Worm (Caenorhabditis elegans): ENCODE measurements around the gene R13A1.5.
A peak's percentile ranks its signal among the peaks of the same experiment; 100 is the strongest.

R13A1.5 gene

ce11 chrIV:7188528-7189422 is 2.9 kb downstream of the R13A1.5 start, which contains the start of gene srlf-7:
TSS of gene srlf-7 (plus strand) at chrIV:7189287.
- no peak for TF ChIP-seq Y116A8C.19 (tag; optimal IDR thresholded peaks at IDR 0.05; ENCODE audit: borderline replicate concordance)
- TF ChIP-seq sup-37 (GFP tag; optimal IDR thresholded peaks at IDR 0.05) = no peak
- no peak for TF ChIP-seq egl-27 (tag; optimal IDR thresholded peaks at IDR 0.05)
- TF ChIP-seq snu-23 (GFP tag; optimal IDR thresholded peaks at IDR 0.05) = peak; percentile 52
- TF ChIP-seq nhr-90 (tag; optimal IDR thresholded peaks at IDR 0.05; ENCODE audit: poor library complexity) = peak; percentile 77
- TF ChIP-seq ceh-90 (tag; optimal IDR thresholded peaks at IDR 0.05) = no peak
- no peak for TF ChIP-seq lin-39 (tag; optimal IDR thresholded peaks at IDR 0.05)
- TF ChIP-seq mep-1 (tag; optimal IDR thresholded peaks at IDR 0.05) = no peak
- no peak for TF ChIP-seq C04F5.9 (tag; optimal IDR thresholded peaks at IDR 0.05)
- TF ChIP-seq ama-1 (optimal IDR thresholded peaks at IDR 0.05) = no peak
- TF ChIP-seq ets-5 (GFP tag; IDR thresholded peaks at IDR 0.05) = no peak
- no peak for TF ChIP-seq aly-2 (tag; optimal IDR thresholded peaks at IDR 0.05)
- TF ChIP-seq elt-2 (tag; optimal IDR thresholded peaks at IDR 0.05) = peak; percentile 99
- TF ChIP-seq zag-1 (tag; optimal IDR thresholded peaks at IDR 0.05) = no peak
- TF ChIP-seq swsn-7 (tag; optimal IDR thresholded peaks at IDR 0.05) = peak; percentile 2
- no peak for TF ChIP-seq zip-4 (GFP tag; optimal IDR thresholded peaks at IDR 0.05)
- TF ChIP-seq jun-1 (tag; optimal IDR thresholded peaks at IDR 0.05) = peak; percentile 66
- no peak for TF ChIP-seq isw-1 (GFP tag; IDR thresholded peaks at IDR 0.05)
- no peak for TF ChIP-seq pag-3 (tag; optimal IDR thresholded peaks at IDR 0.05; ENCODE audit: borderline replicate concordance, insufficient read depth)
- peak; percentile 84 for TF ChIP-seq nhr-20 (tag; optimal IDR thresholded peaks at IDR 0.05)
- TF ChIP-seq ceh-82 (tag; optimal IDR thresholded peaks at IDR 0.05) = no peak
- TF ChIP-seq nhr-71 (tag; optimal IDR thresholded peaks at IDR 0.05) = peak; percentile 78
- no peak for TF ChIP-seq ztf-11 (tag; optimal IDR thresholded peaks at IDR 0.05)
- no peak for TF ChIP-seq mab-9 (GFP tag; IDR thresholded peaks at IDR 0.05)
- TF ChIP-seq nhr-77 (tag; optimal IDR thresholded peaks at IDR 0.05) = peak; percentile 58
- TF ChIP-seq nhr-19 (GFP tag; conservative IDR thresholded peaks at IDR 0.05) = peak; percentile 40
- peak; percentile 86 for TF ChIP-seq nhr-85 (tag)
- no peak for TF ChIP-seq rnt-1 (tag; optimal IDR thresholded peaks at IDR 0.05)
- no peak for TF ChIP-seq aha-1 (tag; optimal IDR thresholded peaks at IDR 0.05)
- peak in 1 of 2 experiments; percentile 25 for TF ChIP-seq efl-1 (optimal IDR thresholded peaks at IDR 0.05)
- TF ChIP-seq efl-1 (GFP tag; optimal IDR thresholded peaks at IDR 0.05 in 1 of 2) = no peak
- peak in 1 of 2 experiments; percentile 80 for TF ChIP-seq lin-35 (GFP tag; optimal IDR thresholded peaks at IDR 0.05)
- TF ChIP-seq lin-14 (GFP tag; optimal IDR thresholded peaks at IDR 0.05) = peak; percentile 81
- TF ChIP-seq tbx-2 (tag; optimal IDR thresholded peaks at IDR 0.05) = peak; percentile 58
- peak in 1 of 2 experiments; percentile 31 for TF ChIP-seq lsy-2 (tag; optimal IDR thresholded peaks at IDR 0.05)
- peak; percentile 9 for TF ChIP-seq lin-13 (GFP tag; optimal IDR thresholded peaks at IDR 0.05)
- no peak for TF ChIP-seq tlp-1 (tag; optimal IDR thresholded peaks at IDR 0.05)
- TF ChIP-seq alr-1 (tag; optimal IDR thresholded peaks at IDR 0.05; ENCODE audit: borderline replicate concordance) = no peak
- no peak for TF ChIP-seq nhr-76 (tag; optimal IDR thresholded peaks at IDR 0.05)
- TF ChIP-seq irx-1 (tag; optimal IDR thresholded peaks at IDR 0.05) = no peak
- no peak for TF ChIP-seq grh-1 (GFP tag; IDR thresholded peaks at IDR 0.05)
- TF ChIP-seq dpl-1 (GFP tag; optimal IDR thresholded peaks at IDR 0.05) = peak in 1 of 3 experiments; percentile 36
- TF ChIP-seq hlh-4 (tag; optimal IDR thresholded peaks at IDR 0.05) = no peak
- TF ChIP-seq nhr-11 (tag; optimal IDR thresholded peaks at IDR 0.05) = no peak
- TF ChIP-seq fos-1 (tag; optimal IDR thresholded peaks at IDR 0.05) = peak; percentile 6
- no peak for TF ChIP-seq pqm-1 (tag; optimal IDR thresholded peaks at IDR 0.05)
- peak; percentile 37 for TF ChIP-seq C16A3.4 (tag; optimal IDR thresholded peaks at IDR 0.05)
- no peak for TF ChIP-seq pax-3 (tag; optimal IDR thresholded peaks at IDR 0.05)
- no peak for TF ChIP-seq nhr-28 (tag; optimal IDR thresholded peaks at IDR 0.05)
- peak; percentile 54 for TF ChIP-seq fkh-10 (GFP tag; optimal IDR thresholded peaks at IDR 0.05)
- peak; percentile 67 for TF ChIP-seq blmp-1 (tag; optimal IDR thresholded peaks at IDR 0.05)

Measured in whole organism, L1 larva.